Worm (Caenorhabditis elegans) whole organism, L2 larva: ENCODE measurements around the gene nifk-1.

Experiments used
- alr-1 ChIP-seq: fragments of 150-350 bp; optimal IDR thresholded peaks from 2 replicates; lab custom pipeline; 2014; ENCODE audit warnings: missing biosample characterization, missing genetic modification characterization
- ama-1 ChIP-seq: fragments of 150-350 bp; optimal IDR thresholded peaks from 2 replicates; lab custom pipeline; 2018; ENCODE audit warnings: inconsistent platforms
- ceh-82 ChIP-seq: fragments of 150-350 bp; optimal IDR thresholded peaks from 2 replicates; lab custom pipeline; 2014; ENCODE audit warnings: missing biosample characterization, missing genetic modification characterization
- dmd-4 ChIP-seq: sonication (generic microtip); optimal IDR thresholded peaks from 2 replicates; lab custom pipeline; 2017; ENCODE audit warnings: missing biosample characterization, missing genetic modification characterization
- nhr-11 ChIP-seq: fragments of 150-350 bp; optimal IDR thresholded peaks from 2 replicates; lab custom pipeline; 2014; ENCODE audit warnings: missing biosample characterization, missing genetic modification characterization
- nhr-25 ChIP-seq: fragments of 150-350 bp; sonication (generic microtip); optimal IDR thresholded peaks from 3 replicates; lab custom pipeline; 2014; ENCODE audit warnings: missing biosample characterization, missing genetic modification characterization
- snpc-4 ChIP-seq: fragments of 150-350 bp; optimal IDR thresholded peaks from 2 replicates; lab custom pipeline; 2014; ENCODE audit warnings: missing biosample characterization, missing genetic modification characterization
- zag-1 ChIP-seq: fragments of 150-350 bp; optimal IDR thresholded peaks from 2 replicates; lab custom pipeline; 2014; ENCODE audit warnings: missing biosample characterization, missing genetic modification characterization
- ztf-11 ChIP-seq: sonication (generic microtip); optimal IDR thresholded peaks from 2 replicates; lab custom pipeline; 2017; ENCODE audit warnings: missing biosample characterization, missing genetic modification characterization

- TF ChIP-seq ztf-11 (tag; lab: Kevin White, UChicago) (no peak), dmd-4 (tag; lab: Kevin White, UChicago) (no peak), snpc-4 (no peak), ama-1 (lab: Kevin White, UChicago) (no peak), alr-1 (tag; lab: Kevin White, UChicago) (no peak), nhr-25 (no peak), zag-1 (tag; lab: Kevin White, UChicago) (no peak), ceh-82 (no peak), nhr-11 (tag; lab: Kevin White, UChicago) (no peak)
These were observed 46.9 kb downstream of the nifk-1 start, which contains the start of gene pqn-29 for ce11 chrIII:4646246-4646645.
